Worm (Caenorhabditis elegans) whole organism, L3 larva: ENCODE data around the gene C44B11.1.

Experiments used
- R02D3.7 ChIP-seq: fragments of 150-350 bp; optimal IDR thresholded peaks from 2 replicates; lab custom pipeline; 2014; ENCODE audit warnings: missing biosample characterization, missing genetic modification characterization
- ceh-16 ChIP-seq: sonication (generic microtip); optimal IDR thresholded peaks from 2 replicates; lab custom pipeline; 2017; ENCODE audit warnings: missing biosample characterization, missing genetic modification characterization
- ceh-28 ChIP-seq: fragments of 150-350 bp; optimal IDR thresholded peaks from 2 replicates; lab custom pipeline; 2014; ENCODE audit warnings: missing biosample characterization, missing genetic modification reagents, missing genetic modification characterization
- mdl-1 ChIP-seq: fragments of 150-350 bp; optimal IDR thresholded peaks from 2 replicates; lab custom pipeline; 2014; ENCODE audit warnings: missing biosample characterization, missing genetic modification characterization
- pha-4 ChIP-seq: fragments of 150-350 bp; optimal IDR thresholded peaks from 2 replicates; lab custom pipeline; 2014; ENCODE audit warnings: missing biosample characterization, missing genetic modification reagents, missing genetic modification characterization

- no peak for TF ChIP-seq R02D3.7 (tag; lab: Kevin White, UChicago)
- TF ChIP-seq pha-4 (tag; lab: Kevin White, UChicago): no peak
- TF ChIP-seq ceh-28 (tag; lab: Kevin White, UChicago): no peak
- no peak for TF ChIP-seq ceh-16 (tag; lab: Kevin White, UChicago)
- no peak for TF ChIP-seq mdl-1 (tag; lab: Kevin White, UChicago)
Measured at ce11 chrIII:3179855-3180254, 24.8 kb downstream of the C44B11.1 start.
